Worm (Caenorhabditis elegans): Measurements from ENCODE around the gene nas-37.
A peak's percentile ranks its signal among the peaks of the same experiment; 100 is the strongest.

Gene nas-37

DNA sequence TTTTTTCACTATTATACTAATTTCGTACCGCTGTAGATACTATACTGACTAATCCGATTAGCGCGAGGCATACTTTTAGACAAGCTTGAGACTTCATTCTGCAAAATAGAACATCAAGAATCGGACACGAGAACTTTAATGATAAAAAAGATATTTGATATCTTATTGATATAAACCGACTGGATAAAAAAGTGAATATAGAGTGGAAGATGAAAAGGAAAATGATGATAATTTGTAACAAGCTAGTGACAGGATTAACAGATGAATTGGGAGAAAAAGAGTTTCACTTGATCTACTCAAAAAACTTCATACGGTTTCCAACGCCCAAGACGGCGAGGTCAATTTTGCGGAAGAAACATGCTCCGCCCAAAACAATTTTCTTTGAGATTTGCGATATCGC, at the start of gene nas-37:
Gene nas-37, minus strand, starts transcription at position 101 of the 400 bp plus-strand sequence.
- TF ChIP-seq hmg-1.1 (GFP tag; IDR thresholded peaks at IDR 0.05), result no peak
- TF ChIP-seq nhr-77 (tag; optimal IDR thresholded peaks at IDR 0.05), result no peak
- no peak for TF ChIP-seq zip-11 (GFP tag; IDR thresholded peaks at IDR 0.05)
- no peak for TF ChIP-seq unc-62 (GFP tag; optimal IDR thresholded peaks at IDR 0.05 in 1 of 2)
- TF ChIP-seq unc-62 (tag; optimal IDR thresholded peaks at IDR 0.05), result no peak
- TF ChIP-seq nhr-42 (GFP tag; IDR thresholded peaks at IDR 0.05), result no peak
- no peak for TF ChIP-seq dve-1 (tag; optimal IDR thresholded peaks at IDR 0.05; ENCODE audit: insufficient read depth)
- no peak for TF ChIP-seq unc-130 (GFP tag; optimal IDR thresholded peaks at IDR 0.05)
- no peak for TF ChIP-seq ces-1 (GFP tag; optimal IDR thresholded peaks at IDR 0.05)
- TF ChIP-seq hif-1 (tag; optimal IDR thresholded peaks at IDR 0.05), result no peak
- no peak for TF ChIP-seq Y75B8A.6 (GFP tag; IDR thresholded peaks at IDR 0.05)
- TF ChIP-seq ceh-32 (tag; optimal IDR thresholded peaks at IDR 0.05; ENCODE audit: poor library complexity), result no peak

DNA sequence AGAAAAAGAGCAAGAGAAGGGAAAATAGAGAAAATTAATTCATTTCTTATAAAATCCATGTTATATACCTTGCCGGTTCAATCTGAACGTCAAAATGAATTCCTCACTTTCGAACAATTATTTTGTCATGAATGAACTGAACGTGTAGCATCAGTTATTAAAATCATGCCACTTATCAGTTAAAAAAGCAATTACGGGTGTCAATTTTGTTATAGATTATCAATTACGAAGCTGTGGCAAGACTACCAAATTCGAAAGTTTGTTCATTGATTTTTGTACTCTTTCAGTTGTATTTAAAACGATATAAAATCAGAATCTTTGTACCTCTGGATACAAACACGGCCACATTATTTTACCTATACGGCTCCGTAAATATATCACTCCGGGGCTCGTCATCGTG, 48.5 kb upstream of the nas-37 start:
- no peak for TF ChIP-seq nhr-25 (tag; optimal IDR thresholded peaks at IDR 0.05; ENCODE audit: borderline replicate concordance, insufficient read depth)
- peak; percentile 45 for TF ChIP-seq dve-1 (tag; optimal IDR thresholded peaks at IDR 0.05; ENCODE audit: insufficient read depth)
- TF ChIP-seq nhr-41 (GFP tag; IDR thresholded peaks at IDR 0.05), result 0 out of 2 replicates have a peak, but pooled peaks have one; percentile 12
- peak; percentile 36; the same call in 1 of the 2 replicates for TF ChIP-seq dmd-6 (GFP tag; IDR thresholded peaks at IDR 0.05)
- peak; percentile 60 for TF ChIP-seq pqm-1 (tag; optimal IDR thresholded peaks at IDR 0.05)
- TF ChIP-seq nhr-28 (tag; optimal IDR thresholded peaks at IDR 0.05), result peak; percentile 60
- no peak for TF ChIP-seq lin-1 (GFP tag; IDR thresholded peaks at IDR 0.05)
- no peak for TF ChIP-seq F10B5.3 (tag; optimal IDR thresholded peaks at IDR 0.05)

DNA sequence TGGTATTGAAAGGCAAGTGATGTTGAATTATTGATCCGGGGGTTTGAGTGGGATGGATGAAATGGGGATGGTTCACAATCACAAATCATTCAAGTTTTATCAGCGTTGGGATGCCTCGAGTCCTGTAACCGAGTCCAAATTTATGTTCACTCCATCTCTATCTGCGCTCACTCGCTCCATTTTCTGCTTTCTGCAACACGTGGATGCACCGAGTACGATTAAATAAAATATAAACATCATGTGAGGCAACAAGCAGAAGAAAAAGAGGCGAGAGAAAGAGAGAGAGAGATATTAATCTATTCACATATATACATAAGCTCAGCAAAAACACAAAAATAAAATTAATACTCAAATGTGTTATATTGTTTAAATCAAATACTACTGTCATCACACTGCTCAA, 44.2 kb upstream of the nas-37 start:
- TF ChIP-seq hlh-30 (tag; optimal IDR thresholded peaks at IDR 0.05; ENCODE audit: insufficient read depth) (peak; percentile 41), dve-1 (tag; optimal IDR thresholded peaks at IDR 0.05; ENCODE audit: insufficient read depth) (peak; percentile 36), nhr-25 (tag; optimal IDR thresholded peaks at IDR 0.05; ENCODE audit: borderline replicate concordance, insufficient read depth) (no peak)

DNA sequence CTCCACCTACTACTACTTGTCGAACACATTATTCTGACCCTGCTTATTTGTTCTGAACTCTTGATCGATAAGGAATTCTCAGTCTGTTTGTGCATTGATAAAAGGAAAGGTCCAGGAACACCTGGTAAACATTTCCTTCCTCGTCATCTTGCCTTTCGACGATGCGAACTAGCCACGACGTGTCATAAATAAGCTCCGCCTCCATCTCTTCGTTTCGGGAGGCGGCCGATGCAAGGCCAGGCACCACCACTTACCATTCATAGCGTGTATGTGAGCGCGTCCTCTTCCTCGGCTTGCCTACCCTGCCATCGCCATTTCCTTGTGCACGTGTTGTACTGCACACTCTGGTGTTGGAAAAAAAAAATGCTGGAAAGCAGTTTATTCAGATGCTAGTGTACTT, 40.0 kb upstream of the nas-37 start:
- TF ChIP-seq dve-1 (tag; optimal IDR thresholded peaks at IDR 0.05; ENCODE audit: insufficient read depth) (peak; percentile 8), zfp-2 (tag; optimal IDR thresholded peaks at IDR 0.05) (no peak), attf-4 (tag; optimal IDR thresholded peaks at IDR 0.05) (no peak), F37D6.2 (tag; optimal IDR thresholded peaks at IDR 0.05) (no peak), sdz-12 (GFP tag; optimal IDR thresholded peaks at IDR 0.05) (no peak), snpc-4 (tag; optimal IDR thresholded peaks at IDR 0.05) (peak; percentile 21), nhr-111 (GFP tag; optimal IDR thresholded peaks at IDR 0.05) (no peak), hif-1 (tag; optimal IDR thresholded peaks at IDR 0.05) (no peak), ceh-44 (GFP tag; IDR thresholded peaks at IDR 0.05) (no peak), mdl-1 (tag; optimal IDR thresholded peaks at IDR 0.05) (no peak), nhr-77 (tag; optimal IDR thresholded peaks at IDR 0.05) (no peak), daf-16 (GFP tag; optimal IDR thresholded peaks at IDR 0.05) (no peak), daf-16 (tag; optimal IDR thresholded peaks at IDR 0.05) (peak; percentile 78), Y48G9A.11 (GFP tag; IDR thresholded peaks at IDR 0.05) (no peak), T20F7.1 (GFP tag; optimal IDR thresholded peaks at IDR 0.05) (no peak)

DNA sequence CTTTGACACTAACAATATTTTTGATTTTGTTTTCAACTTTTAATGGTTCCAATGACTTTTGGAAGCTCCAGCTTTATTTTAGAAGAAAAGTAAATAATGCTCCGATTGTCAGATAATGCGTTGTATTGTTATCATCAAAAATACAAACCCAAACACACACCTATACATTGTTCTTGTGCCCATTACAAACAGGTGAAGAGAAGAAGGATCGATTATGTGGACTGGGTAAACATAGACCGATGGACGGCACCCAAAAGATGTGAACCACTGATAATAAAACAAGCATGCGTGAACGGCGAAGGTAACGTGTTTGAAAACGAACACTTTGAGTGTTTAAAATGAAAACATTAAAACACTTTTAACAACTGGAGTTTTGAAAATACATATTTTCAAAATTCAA, 38.3 kb upstream of the nas-37 start:
- TF ChIP-seq lim-7 (GFP tag; IDR thresholded peaks at IDR 0.05), result no peak
- TF ChIP-seq daf-16 (GFP tag; optimal IDR thresholded peaks at IDR 0.05), result no peak
- peak; percentile 11 for TF ChIP-seq daf-16 (tag; optimal IDR thresholded peaks at IDR 0.05)
- peak in 1 of 2 experiments; percentile 89 for TF ChIP-seq unc-62 (GFP tag; optimal IDR thresholded peaks at IDR 0.05 in 1 of 2)
- TF ChIP-seq unc-62 (tag; optimal IDR thresholded peaks at IDR 0.05), result no peak
